Worm (Caenorhabditis elegans): Measurements from ENCODE around the gene C53A5.13.

Gene C53A5.13

DNA sequence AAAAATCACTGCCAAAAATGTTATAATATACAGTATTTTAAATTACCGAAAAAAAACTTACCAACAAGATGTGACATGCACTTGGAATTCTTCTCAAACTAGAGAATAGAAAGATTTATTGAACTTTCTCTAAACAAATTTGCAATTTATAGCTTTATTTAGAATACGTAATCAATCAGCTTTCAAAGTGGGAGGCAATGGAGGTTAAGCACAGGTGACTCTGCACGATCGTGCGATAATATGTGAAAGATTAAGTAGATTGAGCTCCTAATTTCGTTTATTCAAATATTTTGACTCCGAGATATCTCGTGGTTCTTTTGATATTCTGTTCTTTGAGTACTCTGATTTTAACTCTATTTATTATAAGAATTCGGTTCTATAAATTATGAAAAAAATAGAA lies 28.7 kb upstream of the C53A5.13 start, which contains the start of gene R02D5.6:
R02D5.6 (minus strand) TSS at position 101 of the 400 bp plus-strand sequence.
- no peak for TF ChIP-seq unc-39 (tag; optimal IDR thresholded peaks at IDR 0.05)
- no peak for TF ChIP-seq mab-5 (tag; optimal IDR thresholded peaks at IDR 0.05)
- no peak for TF ChIP-seq ceh-82 (tag; optimal IDR thresholded peaks at IDR 0.05)
- no peak for TF ChIP-seq lin-11 (tag; optimal IDR thresholded peaks at IDR 0.05)
- TF ChIP-seq unc-55 (GFP tag; optimal IDR thresholded peaks at IDR 0.05), result no peak
- no peak for TF ChIP-seq nhr-6 (tag; optimal IDR thresholded peaks at IDR 0.05)
- TF ChIP-seq crh-2 (tag; optimal IDR thresholded peaks at IDR 0.05), result no peak
- no peak for TF ChIP-seq unc-62 (GFP tag; optimal IDR thresholded peaks at IDR 0.05)
- no peak for TF ChIP-seq ZK546.5 (tag; optimal IDR thresholded peaks at IDR 0.05)
- no peak for TF ChIP-seq sem-4 (tag; optimal IDR thresholded peaks at IDR 0.05)
- no peak for TF ChIP-seq dmd-4 (tag; optimal IDR thresholded peaks at IDR 0.05)
- TF ChIP-seq mbf-1 (tag; optimal IDR thresholded peaks at IDR 0.05), result no peak
- no peak for TF ChIP-seq lin-39 (tag; optimal IDR thresholded peaks at IDR 0.05)
- TF ChIP-seq sma-9 (GFP tag; optimal IDR thresholded peaks at IDR 0.05), result no peak
- no peak for TF ChIP-seq sma-9 (tag; optimal IDR thresholded peaks at IDR 0.05)
- no peak for TF ChIP-seq nhr-25 (tag; optimal IDR thresholded peaks at IDR 0.05)
- no peak for TF ChIP-seq ztf-1 (GFP tag; conservative IDR thresholded peaks at IDR 0.05)
- no peak for TF ChIP-seq nhr-129 (tag; optimal IDR thresholded peaks at IDR 0.05)
- no peak for TF ChIP-seq nhr-23 (tag; optimal IDR thresholded peaks at IDR 0.05)
- TF ChIP-seq aly-2 (tag; optimal IDR thresholded peaks at IDR 0.05), result no peak

DNA sequence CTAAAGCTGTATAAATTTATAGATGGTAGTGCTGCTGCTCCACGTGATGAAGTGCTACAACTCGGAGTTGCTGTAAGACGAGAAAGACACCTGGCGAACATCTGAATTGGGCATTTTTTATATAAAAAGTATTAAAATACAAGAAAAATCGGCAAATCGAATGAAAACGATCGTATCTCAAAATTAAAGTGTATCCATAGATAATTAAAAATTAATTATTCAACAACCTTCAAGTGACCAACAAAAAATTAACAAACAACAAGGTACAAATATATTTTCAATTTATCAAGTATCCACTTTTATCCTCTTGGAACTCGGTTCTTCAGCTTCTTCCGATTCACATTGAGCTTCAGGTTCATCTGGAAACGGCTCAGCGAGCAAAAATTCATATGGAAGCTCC lies 27.4 kb upstream of the C53A5.13 start, which contains the start of gene R02D5.8:
R02D5.8 (minus strand) TSS at position 101 of the 400 bp plus-strand sequence.
- TF ChIP-seq nhr-237 (tag; optimal IDR thresholded peaks at IDR 0.05) (no peak), zag-1 (tag; optimal IDR thresholded peaks at IDR 0.05) (no peak), dmd-4 (tag; optimal IDR thresholded peaks at IDR 0.05) (no peak), mab-5 (tag; optimal IDR thresholded peaks at IDR 0.05) (no peak), nhr-129 (tag; optimal IDR thresholded peaks at IDR 0.05) (no peak), elt-1 (tag; optimal IDR thresholded peaks at IDR 0.05) (no peak), R02D3.7 (tag; optimal IDR thresholded peaks at IDR 0.05) (no peak), unc-55 (GFP tag; optimal IDR thresholded peaks at IDR 0.05) (no peak), ZK546.5 (tag; optimal IDR thresholded peaks at IDR 0.05) (no peak), lin-11 (tag; optimal IDR thresholded peaks at IDR 0.05) (no peak)

DNA sequence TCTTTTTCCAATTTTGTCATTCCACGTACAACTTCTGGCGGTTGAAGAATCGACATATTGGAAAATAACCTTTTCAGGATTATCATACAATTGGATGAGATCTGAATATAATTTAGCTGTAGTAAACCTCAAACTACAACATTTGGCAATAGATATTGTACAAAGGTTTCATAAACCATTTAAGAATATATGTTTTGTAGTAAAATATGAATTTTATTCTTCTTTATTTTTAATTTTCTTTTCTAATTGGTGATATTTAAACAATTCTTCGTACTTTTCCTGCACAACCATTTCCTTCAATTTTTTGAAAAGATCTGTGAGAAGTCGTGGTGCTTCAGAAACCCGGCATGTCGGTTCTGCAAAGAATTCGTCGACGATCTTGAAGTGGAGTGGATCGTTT lies 25.7 kb upstream of the C53A5.13 start, which contains the start of gene C53A5.17:
C53A5.17 (minus strand) TSS at position 101 of the 400 bp plus-strand sequence.
- no peak for TF ChIP-seq ceh-16 (tag; optimal IDR thresholded peaks at IDR 0.05)
- TF ChIP-seq unc-39 (tag; optimal IDR thresholded peaks at IDR 0.05), result no peak
- TF ChIP-seq peb-1 (tag; optimal IDR thresholded peaks at IDR 0.05), result no peak

DNA sequence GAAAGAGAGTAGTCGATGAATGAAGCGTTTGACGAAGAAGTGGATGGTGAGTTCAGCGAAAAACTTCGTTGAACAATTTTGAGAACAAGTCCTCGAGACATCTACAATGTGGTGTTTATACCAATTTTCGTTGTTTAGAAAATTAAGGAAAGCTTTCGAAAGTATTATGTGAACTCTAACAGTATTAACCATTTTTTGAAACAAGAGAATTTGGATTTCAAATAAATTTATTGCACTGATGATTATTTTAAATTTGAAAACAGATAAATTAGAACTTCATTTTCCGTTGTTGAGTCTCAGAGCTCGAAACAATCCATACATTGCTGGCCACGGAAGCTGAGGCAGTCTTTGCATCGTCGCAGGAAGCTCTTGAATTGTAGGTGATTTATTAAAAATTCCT lies 24.2 kb upstream of the C53A5.13 start, which contains the start of gene C53A5.16:
C53A5.16 (minus strand) TSS at position 101 of the 400 bp plus-strand sequence.
- TF ChIP-seq crh-2 (tag; optimal IDR thresholded peaks at IDR 0.05), result no peak
- no peak for TF ChIP-seq F13H6.1 (tag; optimal IDR thresholded peaks at IDR 0.05)
- TF ChIP-seq alr-1 (tag; optimal IDR thresholded peaks at IDR 0.05), result no peak
- no peak for TF ChIP-seq ztf-1 (GFP tag; conservative IDR thresholded peaks at IDR 0.05)
- no peak for TF ChIP-seq egl-27 (tag; optimal IDR thresholded peaks at IDR 0.05)
- TF ChIP-seq dmd-4 (tag; optimal IDR thresholded peaks at IDR 0.05), result no peak
- TF ChIP-seq snpc-4 (tag; optimal IDR thresholded peaks at IDR 0.05), result no peak
- no peak for TF ChIP-seq mab-5 (tag; optimal IDR thresholded peaks at IDR 0.05)
- TF ChIP-seq lin-39 (tag; optimal IDR thresholded peaks at IDR 0.05), result no peak
- no peak for TF ChIP-seq nhr-10 (tag; optimal IDR thresholded peaks at IDR 0.05)
- TF ChIP-seq sem-4 (tag; optimal IDR thresholded peaks at IDR 0.05), result no peak
- no peak for TF ChIP-seq nhr-12 (tag; optimal IDR thresholded peaks at IDR 0.05)

DNA sequence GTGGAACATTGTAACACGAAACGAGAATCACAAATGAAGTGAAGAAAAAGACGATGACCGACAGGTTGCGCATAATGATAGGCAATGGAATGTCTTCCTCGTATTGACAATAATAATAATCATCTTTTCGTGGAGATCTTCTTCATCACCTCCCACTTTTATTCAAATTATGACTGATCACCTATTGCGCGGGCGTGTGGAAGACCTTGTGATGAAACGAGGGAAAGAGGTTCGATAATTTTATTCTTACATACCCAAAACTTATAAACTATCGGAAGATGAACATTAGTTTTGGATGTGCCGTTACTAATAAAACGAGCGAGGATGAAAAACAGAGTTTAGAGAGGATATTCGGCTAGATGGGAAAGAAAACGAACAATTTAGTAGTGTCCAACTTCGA lies 23.6 kb upstream of the C53A5.13 start, which contains the start of gene C53A5.2:
C53A5.2 (minus strand) TSS at position 101 of the 400 bp plus-strand sequence.
- no peak for TF ChIP-seq nhr-10 (tag; optimal IDR thresholded peaks at IDR 0.05)
- no peak for TF ChIP-seq nhr-77 (tag; optimal IDR thresholded peaks at IDR 0.05)
- no peak for TF ChIP-seq snpc-4 (tag; optimal IDR thresholded peaks at IDR 0.05)
- TF ChIP-seq nhr-6 (tag; optimal IDR thresholded peaks at IDR 0.05), result no peak
- TF ChIP-seq sem-4 (tag; optimal IDR thresholded peaks at IDR 0.05), result no peak
- TF ChIP-seq zag-1 (tag; optimal IDR thresholded peaks at IDR 0.05), result no peak
- no peak for TF ChIP-seq C34F6.9 (tag; optimal IDR thresholded peaks at IDR 0.05)
- no peak for TF ChIP-seq alr-1 (tag; optimal IDR thresholded peaks at IDR 0.05)
- TF ChIP-seq mdl-1 (tag; optimal IDR thresholded peaks at IDR 0.05), result no peak
- TF ChIP-seq gmeb-1 (tag; optimal IDR thresholded peaks at IDR 0.05), result no peak
- no peak for TF ChIP-seq nhr-237 (tag; optimal IDR thresholded peaks at IDR 0.05)
- no peak for TF ChIP-seq ceh-16 (tag; optimal IDR thresholded peaks at IDR 0.05)
- TF ChIP-seq mab-5 (tag; optimal IDR thresholded peaks at IDR 0.05), result no peak
- no peak for TF ChIP-seq nhr-129 (tag; optimal IDR thresholded peaks at IDR 0.05)
- no peak for TF ChIP-seq crh-2 (tag; optimal IDR thresholded peaks at IDR 0.05)
- no peak for TF ChIP-seq ama-1 (optimal IDR thresholded peaks at IDR 0.05)
- TF ChIP-seq skn-1 (tag; optimal IDR thresholded peaks at IDR 0.05), result no peak
- no peak for TF ChIP-seq nhr-11 (tag; optimal IDR thresholded peaks at IDR 0.05)
- TF ChIP-seq elt-3 (tag; optimal IDR thresholded peaks at IDR 0.05), result no peak

Data from whole organism, L2 larva.